Fruit fly (Drosophila melanogaster) whole organism, adult: ENCODE results near the gene Nup93-2.

Experiments used
- CG11617 ChIP-seq: fragments of 200-800 bp; sonication (Bioruptor generic); optimal IDR thresholded peaks from 2 replicates; lab custom pipeline; 2017; ENCODE audit warnings: mild to moderate bottlenecking, missing biosample characterization, missing genetic modification reagents, missing genetic modification characterization
- CG12768 ChIP-seq: fragments of 200-800 bp; sonication (Bioruptor generic); optimal IDR thresholded peaks from 2 replicates; lab custom pipeline; 2017; ENCODE audit warnings: missing biosample characterization, missing genetic modification characterization, mild to moderate bottlenecking, moderate library complexity, missing genetic modification reagents
- CG14711 ChIP-seq: fragments of 200-800 bp; sonication (Bioruptor generic); optimal IDR thresholded peaks from 2 replicates; lab custom pipeline; 2018; ENCODE audit warnings: missing biosample characterization, mild to moderate bottlenecking, missing genetic modification characterization, moderate library complexity
- CG1620 ChIP-seq: fragments of 200-800 bp; sonication (Bioruptor generic); optimal IDR thresholded peaks from 2 replicates; lab custom pipeline; 2016; ENCODE audit warnings: missing biosample characterization, missing genetic modification characterization
- CG33017 ChIP-seq: fragments of 200-800 bp; sonication (Bioruptor generic); optimal IDR thresholded peaks from 2 replicates; lab custom pipeline; 2018; ENCODE audit warnings: missing biosample characterization, mild to moderate bottlenecking, missing genetic modification characterization, moderate library complexity
- CG5204 ChIP-seq: fragments of 200-800 bp; sonication (Bioruptor generic); optimal IDR thresholded peaks from 2 replicates; lab custom pipeline; 2016; ENCODE audit warnings: missing biosample characterization, missing genetic modification characterization
- CG7045 ChIP-seq: fragments of 200-800 bp; sonication (Bioruptor generic); optimal IDR thresholded peaks from 2 replicates; lab custom pipeline; 2017; ENCODE audit warnings: missing biosample characterization, mild to moderate bottlenecking, missing genetic modification characterization
- CG7101 ChIP-seq: fragments of 200-800 bp; sonication (Bioruptor generic); optimal IDR thresholded peaks from 2 replicates; lab custom pipeline; 2018; ENCODE audit warnings: missing biosample characterization, mild to moderate bottlenecking, missing genetic modification characterization, moderate library complexity
- Clk ChIP-seq: fragments of 200-800 bp; sonication (Bioruptor generic); optimal IDR thresholded peaks from 2 replicates; lab custom pipeline; 2017; ENCODE audit warnings: missing biosample characterization, missing genetic modification characterization
- Crg-1 ChIP-seq: fragments of 200-800 bp; sonication (Bioruptor generic); optimal IDR thresholded peaks from 2 replicates; lab custom pipeline; 2016; ENCODE audit warnings: missing biosample characterization, missing genetic modification characterization
- Hr96 ChIP-seq: fragments of 200-800 bp; sonication (Bioruptor generic); optimal IDR thresholded peaks from 2 replicates; lab custom pipeline; 2016; ENCODE audit warnings: missing biosample characterization, missing genetic modification characterization
- Mnt ChIP-seq: fragments of 200-800 bp; sonication (Bioruptor generic); optimal IDR thresholded peaks from 2 replicates; lab custom pipeline; 2016; ENCODE audit warnings: missing biosample characterization, mild to moderate bottlenecking, missing genetic modification characterization
- bab1 ChIP-seq: fragments of 200-800 bp; sonication (Bioruptor generic); optimal IDR thresholded peaks from 3 replicates; lab custom pipeline; 2019; ENCODE audit warnings: missing biosample characterization, mild to moderate bottlenecking, missing genetic modification characterization, moderate library complexity
- cic ChIP-seq: fragments of 200-800 bp; sonication (Bioruptor generic); optimal IDR thresholded peaks from 2 replicates; lab custom pipeline; 2017; ENCODE audit warnings: missing biosample characterization, mild to moderate bottlenecking, missing genetic modification characterization, moderate library complexity
- cnc ChIP-seq, 2 experiments: fragments of >200 bp; optimal IDR thresholded peaks; 2 replicates each; lab custom pipeline; 2017
- kay ChIP-seq: fragments of 200-800 bp; sonication (Bioruptor generic); peaks from one replicate; lab custom pipeline; 2016; ENCODE audit warnings: missing biosample characterization, missing genetic modification characterization, borderline replicate concordance
- ovo ChIP-seq: fragments of 200-800 bp; sonication (Bioruptor generic); optimal IDR thresholded peaks from 2 replicates; lab custom pipeline; 2016; ENCODE audit warnings: missing biosample characterization, missing genetic modification characterization
- pad ChIP-seq: fragments of 200-800 bp; sonication (Bioruptor generic); optimal IDR thresholded peaks from 3 replicates; lab custom pipeline; 2017; ENCODE audit warnings: missing biosample characterization, missing genetic modification characterization, mild to moderate bottlenecking, moderate library complexity, missing genetic modification reagents
- tj ChIP-seq: fragments of 200-800 bp; sonication (Bioruptor generic); optimal IDR thresholded peaks from 3 replicates; lab custom pipeline; 2017; ENCODE audit warnings: missing biosample characterization, mild to moderate bottlenecking, missing genetic modification characterization, moderate library complexity
- toe ChIP-seq: fragments of 200-800 bp; sonication (Bioruptor generic); optimal IDR thresholded peaks from 2 replicates; lab custom pipeline; 2016; ENCODE audit warnings: missing biosample characterization, missing genetic modification characterization

Nup93-2 gene

DNA sequence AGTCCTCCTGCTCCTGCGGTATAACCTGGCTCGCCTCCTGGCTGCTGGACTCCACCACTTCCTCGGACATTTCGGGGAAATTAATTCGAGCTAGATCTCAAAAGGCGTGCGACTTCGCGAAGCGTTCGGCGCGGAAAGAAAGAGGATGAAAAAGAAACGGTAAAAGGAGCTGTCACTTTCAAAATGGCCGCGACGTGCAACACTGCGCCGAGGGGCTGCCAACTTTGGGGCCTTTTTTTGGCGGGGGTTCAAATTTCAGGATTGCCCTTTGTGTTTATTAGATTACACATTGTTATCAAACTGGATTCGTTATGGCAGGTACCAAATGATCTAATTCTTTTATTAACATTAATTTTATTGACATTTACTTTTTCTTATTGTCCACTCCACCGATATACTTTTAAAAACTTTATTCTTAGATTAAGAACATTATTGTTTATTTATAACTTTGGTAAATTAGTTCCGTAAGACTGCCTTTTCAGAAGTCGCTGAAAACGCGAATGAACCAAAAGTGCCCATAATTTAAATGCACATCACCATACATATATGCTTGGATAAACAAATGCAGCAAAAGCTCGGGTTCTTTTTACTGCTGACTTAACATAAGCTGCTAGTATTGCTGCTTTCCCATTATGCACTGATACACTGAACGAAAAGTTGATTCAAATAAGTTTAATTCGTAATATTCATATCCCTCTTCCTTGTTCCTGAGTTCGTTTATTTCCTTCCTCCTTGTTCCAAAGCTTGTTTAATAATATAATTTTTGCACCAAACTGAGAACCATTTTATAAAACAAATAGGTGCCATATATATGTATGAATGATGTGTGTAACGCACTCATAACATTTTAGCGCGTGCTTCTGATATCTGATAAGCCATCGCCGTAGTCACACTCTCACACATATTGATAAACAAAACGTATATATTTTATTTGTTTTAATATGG is 3.5 kb upstream of the Nup93-2 start, which contains the start of gene RpS5b:
TSS of gene RpS5b (minus strand) at position 156 of the 945 bp plus-strand sequence.
- TF ChIP-seq CG14711 (tag; lab: Kevin White, UChicago) (peak; percentile 82), tj (GFP tag; lab: Kevin White, UChicago) (peak; percentile 99), pad (GFP tag; lab: Kevin White, UChicago) (peak; percentile 40), cic (GFP tag; lab: Kevin White, UChicago) (no peak), CG33017 (tag; lab: Kevin White, UChicago) (no peak), Clk (GFP tag; lab: Kevin White, UChicago) (no peak), CG7101 (peak; percentile 28), cnc (optimal IDR thresholded peaks at IDR 0.05; lab: Kevin White, UChicago) (no peak), CG7045 (GFP tag; lab: Kevin White, UChicago) (no peak), Mnt (GFP tag; lab: Kevin White, UChicago) (peak; percentile 18), Crg-1 (GFP tag; lab: Kevin White, UChicago) (no peak), CG11617 (GFP tag; lab: Kevin White, UChicago) (peak; percentile 10), CG1620 (GFP tag; lab: Kevin White, UChicago) (no peak), kay (GFP tag; lab: Kevin White, UChicago) (no peak), CG5204 (GFP tag; lab: Kevin White, UChicago) (no peak), Hr96 (no peak), toe (no peak), ovo (GFP tag; lab: Kevin White, UChicago) (peak; percentile 81), bab1 (GFP tag; lab: Kevin White, UChicago) (peak; percentile 73), CG12768 (GFP tag; lab: Kevin White, UChicago) (no peak)

DNA sequence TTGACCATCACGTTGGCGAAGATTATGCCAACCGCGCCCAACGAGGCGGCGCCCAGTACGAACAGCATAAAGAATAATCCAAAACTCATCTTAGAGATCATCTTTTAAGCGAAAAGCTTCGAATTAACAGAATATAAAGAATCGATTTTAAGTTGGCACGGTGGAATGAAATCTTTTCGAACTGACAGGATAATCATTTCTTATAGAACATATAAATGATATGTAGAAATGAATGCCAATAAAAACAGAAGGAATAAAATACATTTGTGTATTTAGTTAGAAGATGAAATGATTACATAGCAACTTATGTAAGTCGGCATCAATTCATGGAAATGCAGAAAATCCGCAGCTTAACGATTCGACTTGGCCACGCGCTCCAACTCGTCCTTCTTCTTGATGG is 2.0 kb upstream of the Nup93-2 start, which contains the start of gene VhaPPA1-2:
TSS of gene VhaPPA1-2 (minus strand) at position 101 of the 400 bp plus-strand sequence.
- TF ChIP-seq CG12768 (GFP tag; lab: Kevin White, UChicago) (no peak), tj (GFP tag; lab: Kevin White, UChicago) (no peak), ovo (GFP tag; lab: Kevin White, UChicago) (no peak), CG1620 (GFP tag; lab: Kevin White, UChicago) (no peak), pad (GFP tag; lab: Kevin White, UChicago) (no peak), CG33017 (tag; lab: Kevin White, UChicago) (no peak), CG11617 (GFP tag; lab: Kevin White, UChicago) (no peak), Mnt (GFP tag; lab: Kevin White, UChicago) (no peak), CG7101 (no peak), Crg-1 (GFP tag; lab: Kevin White, UChicago) (no peak), cic (GFP tag; lab: Kevin White, UChicago) (no peak), toe (no peak), bab1 (GFP tag; lab: Kevin White, UChicago) (no peak), CG5204 (GFP tag; lab: Kevin White, UChicago) (no peak), Clk (GFP tag; lab: Kevin White, UChicago) (no peak), cnc (optimal IDR thresholded peaks at IDR 0.05; lab: Kevin White, UChicago) (no peak), CG7045 (GFP tag; lab: Kevin White, UChicago) (no peak), kay (GFP tag; lab: Kevin White, UChicago) (no peak), Hr96 (no peak)

DNA sequence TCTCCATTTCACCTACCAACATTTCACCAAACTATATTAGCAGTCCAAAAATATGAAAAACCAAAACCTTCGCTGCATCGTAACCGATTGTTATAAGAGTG is 3.5 kb downstream of the Nup93-2 start, which contains the start of gene CG14860:
TSS of gene CG14860 (plus strand) at position 2 of the 101 bp plus-strand sequence.
- TF ChIP-seq ovo (GFP tag; lab: Kevin White, UChicago) (no peak), CG33017 (tag; lab: Kevin White, UChicago) (no peak), bab1 (GFP tag; lab: Kevin White, UChicago) (no peak), CG12768 (GFP tag; lab: Kevin White, UChicago) (no peak), CG5204 (GFP tag; lab: Kevin White, UChicago) (no peak)

DNA sequence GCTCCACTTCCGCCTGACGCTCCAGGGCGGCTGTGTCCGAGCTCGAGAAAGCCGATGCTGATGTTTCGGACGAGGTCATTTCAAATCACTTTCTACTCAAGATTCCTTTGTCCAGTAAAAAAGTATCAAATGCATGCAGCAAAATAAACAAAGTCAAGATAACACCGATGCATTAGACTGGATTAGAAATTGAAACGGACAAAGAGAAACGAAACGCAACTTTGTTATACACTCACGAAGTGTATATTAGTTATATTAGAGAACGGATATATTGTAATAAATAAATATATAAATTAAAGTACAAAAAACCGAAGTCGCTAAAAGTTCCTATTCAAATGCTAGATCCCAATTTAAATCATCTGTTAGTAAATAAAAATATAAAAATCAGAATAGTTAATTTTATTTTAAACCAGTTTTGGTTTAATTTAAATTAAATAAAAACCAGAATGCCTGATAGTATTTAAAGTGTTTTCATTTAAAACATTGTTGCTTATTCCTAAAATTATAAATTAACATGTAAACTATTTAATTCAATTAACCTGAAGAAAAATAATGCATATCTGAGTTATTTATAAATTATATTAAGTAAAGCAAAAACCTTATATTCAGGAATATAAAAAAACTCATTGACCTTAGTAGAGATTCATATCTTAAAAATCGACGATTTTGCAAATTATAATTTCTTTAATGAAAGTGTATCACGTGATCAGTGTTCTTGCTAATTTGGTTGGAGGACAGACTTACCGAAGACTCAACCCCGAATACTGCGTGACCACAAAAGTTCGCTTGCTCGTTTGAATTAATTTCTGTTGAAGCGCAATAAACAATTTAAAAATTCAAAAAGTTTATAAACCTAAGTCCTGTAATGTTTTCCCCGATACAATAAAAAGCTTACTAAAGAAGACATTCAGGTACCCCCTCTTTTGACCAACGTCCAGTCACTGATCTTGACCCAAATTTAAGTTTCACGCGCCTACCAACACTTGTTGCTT is 4.1 kb downstream of the Nup93-2 start, which contains the start of gene Dph2:
TSS of gene Dph2 (minus strand) at position 164 of the 992 bp plus-strand sequence.
- TF ChIP-seq CG7045 (GFP tag; lab: Kevin White, UChicago) (peak; percentile 71), Clk (GFP tag; lab: Kevin White, UChicago) (no peak), CG11617 (GFP tag; lab: Kevin White, UChicago) (peak; percentile 53), CG33017 (tag; lab: Kevin White, UChicago) (peak; percentile 88), CG7101 (peak; percentile 89), toe (no peak), CG1620 (GFP tag; lab: Kevin White, UChicago) (peak; percentile 42), kay (GFP tag; lab: Kevin White, UChicago) (no peak), bab1 (GFP tag; lab: Kevin White, UChicago) (peak; percentile 40), Mnt (GFP tag; lab: Kevin White, UChicago) (peak; percentile 46), pad (GFP tag; lab: Kevin White, UChicago) (no peak), tj (GFP tag; lab: Kevin White, UChicago) (peak; percentile 82), Hr96 (no peak), CG14711 (tag; lab: Kevin White, UChicago) (peak; percentile 81)
